Fruit fly (Drosophila melanogaster): Measurements from ENCODE around the gene mRpS18C.

dm6 chr3R:30465775-30466494 is 42.2 kb downstream of the mRpS18C start, which contains the start of gene PH4alphaEFB:
- no peak for TF ChIP-seq CG8478 (optimal IDR thresholded peaks at IDR 0.05)
- no peak for TF ChIP-seq CTCF (optimal IDR thresholded peaks at IDR 0.05)

Measured in S2 (cell line).